Fruit fly (Drosophila melanogaster) whole organism, pupa: ENCODE measurements around the gene CG9270.

Experiments used
- CG10348 ChIP-seq: fragments of 200-800 bp; sonication (Bioruptor generic); IDR thresholded peaks from 2 replicates; pipeline ENCODE4 v1.3.6; 2022; ENCODE audit warnings: missing biosample characterization, missing genetic modification characterization
- CG12605 ChIP-seq: fragments of 200-800 bp; sonication (Bioruptor generic); IDR thresholded peaks from 2 replicates; pipeline ENCODE4 v1.3.6; 2022; ENCODE audit warnings: missing biosample characterization, missing genetic modification characterization
- CG13204 ChIP-seq: fragments of 200-800 bp; sonication (Bioruptor generic); optimal IDR thresholded peaks from 2 replicates; lab custom pipeline; 2018; ENCODE audit warnings: missing biosample characterization, mild to moderate bottlenecking, missing genetic modification characterization, moderate library complexity
- CG14655 ChIP-seq: fragments of 200-800 bp; sonication (Bioruptor generic); optimal IDR thresholded peaks from 3 replicates; lab custom pipeline; 2017; ENCODE audit warnings: mild to moderate bottlenecking, missing biosample characterization, missing genetic modification reagents, missing genetic modification characterization
- CG15710 ChIP-seq: fragments of 200-800 bp; sonication (Bioruptor generic); optimal IDR thresholded peaks from 2 replicates; lab custom pipeline; 2018; ENCODE audit warnings: missing biosample characterization, mild to moderate bottlenecking, missing genetic modification characterization, moderate library complexity
- CG17806 ChIP-seq: fragments of 200-800 bp; sonication (Bioruptor generic); optimal IDR thresholded peaks from 2 replicates; lab custom pipeline; 2018; ENCODE audit warnings: missing biosample characterization, mild to moderate bottlenecking, missing genetic modification characterization, moderate library complexity
- CG32121 ChIP-seq: fragments of 200-800 bp; sonication (Bioruptor generic); IDR thresholded peaks from 2 replicates; pipeline ENCODE4 v1.3.6; 2022; ENCODE audit warnings: missing biosample characterization, missing genetic modification characterization
- CG34367 ChIP-seq: fragments of 200-800 bp; sonication (Bioruptor generic); optimal IDR thresholded peaks from 2 replicates; lab custom pipeline; 2018; ENCODE audit warnings: missing biosample characterization, mild to moderate bottlenecking, missing genetic modification characterization
- CG4496 ChIP-seq: fragments of 200-800 bp; sonication (Bioruptor generic); IDR thresholded peaks from 3 replicates; pipeline ENCODE4 v1.3.6; 2022; ENCODE audit warnings: missing biosample characterization, missing genetic modification characterization
- CG8159 ChIP-seq: fragments of 200-800 bp; sonication (Bioruptor generic); optimal IDR thresholded peaks from 3 replicates; lab custom pipeline; 2018; ENCODE audit warnings: missing biosample characterization, mild to moderate bottlenecking, missing genetic modification characterization, moderate library complexity
- CG8301 ChIP-seq: fragments of 200-800 bp; sonication (Bioruptor generic); optimal IDR thresholded peaks from 2 replicates; lab custom pipeline; 2018; ENCODE audit warnings: missing biosample characterization, mild to moderate bottlenecking, missing genetic modification characterization
- CG9948 ChIP-seq: fragments of 200-800 bp; sonication (Bioruptor generic); optimal IDR thresholded peaks from 2 replicates; lab custom pipeline; 2018; ENCODE audit warnings: missing biosample characterization, mild to moderate bottlenecking, missing genetic modification characterization, moderate library complexity
- D1 ChIP-seq: fragments of 200-800 bp; sonication (Bioruptor generic); optimal IDR thresholded peaks from 2 replicates; lab custom pipeline; 2018; ENCODE audit warnings: missing biosample characterization, mild to moderate bottlenecking, missing genetic modification characterization, moderate library complexity
- EcR ChIP-seq: fragments of 200-800 bp; sonication (Bioruptor generic); optimal IDR thresholded peaks from 3 replicates; lab custom pipeline; 2019; ENCODE audit warnings: missing biosample characterization, missing genetic modification characterization, mild to moderate bottlenecking, moderate library complexity, missing genetic modification reagents
- Ets98B ChIP-seq: fragments of 200-800 bp; sonication (Bioruptor generic); IDR thresholded peaks from 2 replicates; pipeline ENCODE4 v1.3.6; 2022; ENCODE audit warnings: missing biosample characterization, missing genetic modification characterization
- Pif1A ChIP-seq: fragments of 200-800 bp; sonication (Bioruptor generic); optimal IDR thresholded peaks from 3 replicates; lab custom pipeline; 2016; ENCODE audit warnings: missing biosample characterization, missing genetic modification characterization
- Pif1B ChIP-seq: fragments of 200-800 bp; sonication (Bioruptor generic); optimal IDR thresholded peaks from 3 replicates; lab custom pipeline; 2016; ENCODE audit warnings: missing biosample characterization, missing genetic modification characterization
- Snoo ChIP-seq: fragments of 200-800 bp; sonication (Bioruptor generic); optimal IDR thresholded peaks from 3 replicates; lab custom pipeline; 2017; ENCODE audit warnings: missing biosample characterization, mild to moderate bottlenecking, missing genetic modification characterization, inconsistent platforms
- fd96Ca ChIP-seq: fragments of 200-800 bp; sonication (Bioruptor generic); IDR thresholded peaks from 3 replicates; pipeline ENCODE4 v1.3.6; 2022; ENCODE audit warnings: missing biosample characterization, missing genetic modification characterization
- gl ChIP-seq: fragments of 200-800 bp; sonication (Bioruptor generic); optimal IDR thresholded peaks from 2 replicates; lab custom pipeline; 2018; ENCODE audit warnings: missing biosample characterization, mild to moderate bottlenecking, missing genetic modification characterization
- rn ChIP-seq: fragments of 200-800 bp; sonication (Bioruptor generic); IDR thresholded peaks from 2 replicates; pipeline ENCODE4 v1.3.6; 2022; ENCODE audit warnings: missing biosample characterization, missing genetic modification characterization

CG9270 gene

DNA sequence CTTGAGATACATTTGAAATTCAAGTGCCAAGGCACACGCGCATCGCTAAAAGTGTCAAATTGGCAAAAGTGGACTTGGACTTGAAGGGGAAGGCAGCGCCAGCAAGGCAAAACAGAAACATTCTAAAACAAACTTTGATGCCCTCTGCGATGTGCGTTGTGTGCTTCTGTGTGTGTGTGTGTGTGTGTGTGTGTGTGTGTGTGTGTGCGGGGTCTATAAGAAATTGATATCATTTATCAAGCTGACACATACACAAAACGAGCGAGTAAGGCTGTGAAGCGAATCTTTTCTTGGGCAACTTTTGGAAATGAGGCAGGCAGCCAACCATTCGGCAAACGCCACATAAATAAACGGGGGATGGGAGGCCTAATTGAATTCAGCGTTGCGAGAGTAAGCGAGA lies 36.9 kb upstream of the CG9270 start:
- TF ChIP-seq fd96Ca (GFP tag; lab: Robert Waterston, UW) (no peak), EcR (GFP tag; lab: Kevin White, UChicago) (no peak), CG17806 (tag; lab: Kevin White, UChicago) (no peak), CG4496 (GFP tag; lab: Robert Waterston, UW) (no peak)

dm6 chr2L:20969674-20970297 lies 35.9 kb upstream of the CG9270 start:
- TF ChIP-seq CG8301 (tag; lab: Kevin White, UChicago) (no peak), Ets98B (no peak), gl (tag; lab: Kevin White, UChicago) (no peak), CG13204 (GFP tag; lab: Kevin White, UChicago) (no peak), Snoo (tag; lab: Kevin White, UChicago) (no peak), CG8159 (no peak)

DNA sequence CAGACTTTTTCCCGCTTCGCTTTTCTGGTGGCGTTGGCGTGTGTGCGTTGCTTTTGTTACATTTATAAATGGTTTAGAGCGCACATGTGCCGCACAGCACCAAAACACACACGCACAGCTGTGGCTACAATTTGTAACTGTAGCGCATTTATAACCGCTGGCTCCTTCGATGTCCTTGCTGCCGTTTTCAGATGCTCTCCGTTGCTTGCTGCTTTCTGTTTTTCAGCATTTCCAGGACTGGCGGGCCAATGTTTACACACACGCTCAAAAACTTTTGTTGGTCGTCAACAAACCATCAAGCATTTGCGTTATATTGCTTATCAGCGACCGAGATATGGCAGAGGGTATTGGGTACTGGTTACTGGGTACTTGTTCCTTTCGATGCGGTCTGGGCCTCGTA lies 34.8 kb upstream of the CG9270 start:
- TF ChIP-seq EcR (GFP tag; lab: Kevin White, UChicago) (no peak), CG17806 (tag; lab: Kevin White, UChicago) (no peak), Snoo (tag; lab: Kevin White, UChicago) (no peak), CG34367 (tag; lab: Kevin White, UChicago) (no peak), CG8301 (tag; lab: Kevin White, UChicago) (no peak), Ets98B (no peak), Pif1A (GFP tag; lab: Kevin White, UChicago) (no peak), CG10348 (no peak), CG15710 (tag; lab: Kevin White, UChicago) (no peak), CG9948 (tag; lab: Kevin White, UChicago) (no peak), CG13204 (GFP tag; lab: Kevin White, UChicago) (no peak), D1 (no peak), CG4496 (GFP tag; lab: Robert Waterston, UW) (no peak)

DNA sequence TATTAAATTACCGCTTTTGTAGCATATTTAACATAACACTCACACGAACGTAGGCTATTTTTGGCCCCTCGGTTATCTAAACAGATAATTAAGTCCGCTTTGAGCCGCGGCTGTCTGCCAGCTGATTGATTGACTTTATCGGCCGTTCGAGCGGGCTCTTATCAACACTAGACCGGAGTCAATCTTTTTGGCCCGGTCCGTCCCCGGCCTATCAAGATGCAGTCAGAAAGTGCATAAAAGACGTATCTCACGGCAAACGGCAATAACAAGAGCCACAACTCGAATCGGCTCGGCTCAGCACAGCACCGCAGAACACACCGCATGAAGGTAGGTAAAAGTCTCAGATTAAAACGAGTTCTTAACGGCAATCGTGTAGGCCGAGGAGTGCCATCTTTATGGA lies 31.1 kb upstream of the CG9270 start:
- no peak for TF ChIP-seq CG8301 (tag; lab: Kevin White, UChicago)
- TF ChIP-seq Pif1B (GFP tag; lab: Kevin White, UChicago), result no peak
- TF ChIP-seq CG14655 (GFP tag; lab: Kevin White, UChicago), result no peak
- TF ChIP-seq Snoo (tag; lab: Kevin White, UChicago), result no peak
- TF ChIP-seq EcR (GFP tag; lab: Kevin White, UChicago), result peak; percentile 72
- TF ChIP-seq CG34367 (tag; lab: Kevin White, UChicago), result no peak
- TF ChIP-seq CG4496 (GFP tag; lab: Robert Waterston, UW), result 0 out of 3 replicates have a peak, but pooled peaks have one; percentile 27
- no peak for TF ChIP-seq CG15710 (tag; lab: Kevin White, UChicago)
- peak; percentile 9 for TF ChIP-seq CG13204 (GFP tag; lab: Kevin White, UChicago)
- no peak for TF ChIP-seq CG9948 (tag; lab: Kevin White, UChicago)
- peak; percentile 3 for TF ChIP-seq gl (tag; lab: Kevin White, UChicago)

dm6 chr2L:20960019-20960525 lies 26.2 kb upstream of the CG9270 start:
- no peak for TF ChIP-seq rn (GFP tag; lab: Robert Waterston, UW)
- TF ChIP-seq CG8159, result peak; percentile 2
- TF ChIP-seq Ets98B, result peak; percentile 33; the same call in 1 of the 2 replicates
- no peak for TF ChIP-seq Pif1A (GFP tag; lab: Kevin White, UChicago)
- TF ChIP-seq CG13204 (GFP tag; lab: Kevin White, UChicago), result no peak
- no peak for TF ChIP-seq CG17806 (tag; lab: Kevin White, UChicago)
- no peak for TF ChIP-seq gl (tag; lab: Kevin White, UChicago)
- TF ChIP-seq CG4496 (GFP tag; lab: Robert Waterston, UW), result no peak
- no peak for TF ChIP-seq CG12605 (GFP tag; lab: Robert Waterston, UW)
- no peak for TF ChIP-seq Pif1B (GFP tag; lab: Kevin White, UChicago)
- peak; percentile 29 for TF ChIP-seq CG8301 (tag; lab: Kevin White, UChicago)
- TF ChIP-seq CG14655 (GFP tag; lab: Kevin White, UChicago), result peak; percentile 30
- TF ChIP-seq CG32121 (GFP tag; lab: Robert Waterston, UW), result no peak
- no peak for TF ChIP-seq D1
- TF ChIP-seq CG9948 (tag; lab: Kevin White, UChicago), result no peak
- TF ChIP-seq, all 21 proteins: peak for 4

DNA sequence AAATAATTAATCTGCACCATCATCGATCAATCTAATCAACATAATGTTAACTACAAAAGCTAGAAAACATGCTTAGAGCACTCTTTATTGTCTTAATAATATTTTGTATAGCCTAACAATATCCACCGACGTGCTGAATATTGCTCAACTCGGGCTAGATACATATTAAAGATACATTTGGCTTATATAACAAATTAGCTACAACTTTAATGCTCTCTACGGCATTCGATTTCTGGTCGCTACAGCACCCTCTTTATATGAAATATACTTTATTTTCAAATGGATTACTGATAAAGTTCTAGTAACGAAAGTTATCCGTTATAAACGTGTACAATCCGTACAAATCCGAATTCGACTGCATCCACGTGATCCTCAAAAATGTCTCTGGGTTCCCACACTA lies 24.1 kb upstream of the CG9270 start:
- TF ChIP-seq CG8301 (tag; lab: Kevin White, UChicago), result no peak
- TF ChIP-seq D1, result no peak
- no peak for TF ChIP-seq CG34367 (tag; lab: Kevin White, UChicago)
- TF ChIP-seq Snoo (tag; lab: Kevin White, UChicago), result no peak
- no peak for TF ChIP-seq CG13204 (GFP tag; lab: Kevin White, UChicago)
- TF ChIP-seq Pif1B (GFP tag; lab: Kevin White, UChicago), result no peak
- TF ChIP-seq CG17806 (tag; lab: Kevin White, UChicago), result no peak
- TF ChIP-seq CG8159, result no peak
